Worm (Caenorhabditis elegans): ENCODE measurements around the gene fbxc-23.

DNA sequence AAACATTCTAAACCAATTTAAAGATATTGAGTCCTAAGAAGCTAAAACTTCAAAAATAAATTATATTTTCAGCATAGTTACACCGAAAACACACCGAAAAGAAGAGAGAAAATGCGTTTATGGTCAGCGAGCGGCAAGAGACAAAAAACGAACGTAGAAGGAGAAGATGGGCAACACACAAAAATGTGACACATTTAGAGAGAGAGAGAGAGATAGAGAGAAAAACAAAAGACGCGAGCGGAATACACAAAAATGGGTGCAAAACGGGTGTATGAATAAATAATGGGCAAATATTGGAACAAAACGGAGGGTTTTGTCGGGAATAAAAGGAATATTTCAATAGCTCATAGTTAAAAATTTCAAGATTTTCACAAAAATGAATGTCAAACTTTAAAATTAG, 43.9 kb upstream of the fbxc-23 start:
- TF ChIP-seq unc-55 (GFP tag; optimal IDR thresholded peaks at IDR 0.05) (peak; percentile 50), nhr-25 (tag; optimal IDR thresholded peaks at IDR 0.05) (peak; percentile 49), ztf-1 (GFP tag; conservative IDR thresholded peaks at IDR 0.05) (no peak), nhr-237 (tag; optimal IDR thresholded peaks at IDR 0.05) (no peak), lin-11 (tag; optimal IDR thresholded peaks at IDR 0.05) (no peak), snpc-4 (tag; optimal IDR thresholded peaks at IDR 0.05) (no peak), ZK546.5 (tag; optimal IDR thresholded peaks at IDR 0.05) (no peak), egl-27 (tag; optimal IDR thresholded peaks at IDR 0.05) (no peak), ztf-11 (tag; optimal IDR thresholded peaks at IDR 0.05) (no peak), sem-4 (tag; optimal IDR thresholded peaks at IDR 0.05) (no peak), ceh-82 (tag; optimal IDR thresholded peaks at IDR 0.05) (no peak), nhr-6 (tag; optimal IDR thresholded peaks at IDR 0.05) (no peak), crh-2 (tag; optimal IDR thresholded peaks at IDR 0.05) (peak; percentile 49)

All from whole organism, L2 larva.